Worm (Caenorhabditis elegans): ENCODE results near the gene enri-2.
A peak's percentile ranks its signal among the peaks of the same experiment; 100 is the strongest.

Gene enri-2

ce11 chrX:14566047-14566446, 20.4 kb downstream of the enri-2 start:
- TF ChIP-seq nhr-6 (tag; optimal IDR thresholded peaks at IDR 0.05) (peak; percentile 8), ztf-4 (tag; optimal IDR thresholded peaks at IDR 0.05) (no peak), unc-62 (GFP tag; optimal IDR thresholded peaks at IDR 0.05) (no peak), sem-4 (tag; optimal IDR thresholded peaks at IDR 0.05) (peak; percentile 35), unc-39 (tag; optimal IDR thresholded peaks at IDR 0.05) (no peak), ceh-82 (tag; optimal IDR thresholded peaks at IDR 0.05) (no peak), sma-9 (GFP tag; optimal IDR thresholded peaks at IDR 0.05) (peak; percentile 71), sma-9 (tag; optimal IDR thresholded peaks at IDR 0.05) (no peak), F13H6.1 (tag; optimal IDR thresholded peaks at IDR 0.05) (peak; percentile 24), nhr-129 (tag; optimal IDR thresholded peaks at IDR 0.05) (peak; percentile 5), nhr-77 (tag; optimal IDR thresholded peaks at IDR 0.05) (no peak), nhr-12 (tag; optimal IDR thresholded peaks at IDR 0.05) (no peak)

- TF ChIP-seq egl-27 (tag; optimal IDR thresholded peaks at IDR 0.05) (no peak), gmeb-1 (tag; optimal IDR thresholded peaks at IDR 0.05) (no peak), nhr-11 (tag; optimal IDR thresholded peaks at IDR 0.05) (no peak), alr-1 (tag; optimal IDR thresholded peaks at IDR 0.05) (no peak), mbf-1 (tag; optimal IDR thresholded peaks at IDR 0.05) (no peak), peb-1 (tag; optimal IDR thresholded peaks at IDR 0.05) (no peak), nhr-12 (tag; optimal IDR thresholded peaks at IDR 0.05) (no peak), sma-3 (GFP tag; optimal IDR thresholded peaks at IDR 0.05) (no peak), elt-3 (tag; optimal IDR thresholded peaks at IDR 0.05) (no peak)
Measured at ce11 chrX:14568258-14568763, 22.7 kb downstream of the enri-2 start.

- no peak for TF ChIP-seq ztf-11 (tag; optimal IDR thresholded peaks at IDR 0.05)
- TF ChIP-seq zag-1 (tag; optimal IDR thresholded peaks at IDR 0.05) = no peak
- TF ChIP-seq sem-4 (tag; optimal IDR thresholded peaks at IDR 0.05) = no peak
Measured at ce11 chrX:14571277-14571676, 25.6 kb downstream of the enri-2 start.

- TF ChIP-seq ceh-82 (tag; optimal IDR thresholded peaks at IDR 0.05) (no peak), gmeb-1 (tag; optimal IDR thresholded peaks at IDR 0.05) (no peak), zag-1 (tag; optimal IDR thresholded peaks at IDR 0.05) (no peak), egl-27 (tag; optimal IDR thresholded peaks at IDR 0.05) (no peak), nhr-6 (tag; optimal IDR thresholded peaks at IDR 0.05) (no peak), mdl-1 (tag; optimal IDR thresholded peaks at IDR 0.05) (no peak), fos-1 (tag; optimal IDR thresholded peaks at IDR 0.05) (no peak)
Measured at ce11 chrX:14572419-14572818, 26.8 kb downstream of the enri-2 start, which contains the start of gene lron-1. lron-1 (plus strand) TSS chrX:14572719.

ce11 chrX:14575920-14576319, 30.3 kb downstream of the enri-2 start:
- TF ChIP-seq blmp-1 (tag; optimal IDR thresholded peaks at IDR 0.05; ENCODE audit: insufficient read depth) (peak; percentile 86), lsy-2 (tag; optimal IDR thresholded peaks at IDR 0.05) (peak in 1 of 2 experiments; percentile 21), nhr-23 (tag; optimal IDR thresholded peaks at IDR 0.05) (peak; percentile 17), ceh-16 (tag; optimal IDR thresholded peaks at IDR 0.05) (peak; percentile 99), fos-1 (tag; optimal IDR thresholded peaks at IDR 0.05) (peak; percentile 79), ZK546.5 (tag; optimal IDR thresholded peaks at IDR 0.05) (no peak), egl-27 (tag; optimal IDR thresholded peaks at IDR 0.05) (peak; percentile 71), nhr-12 (tag; optimal IDR thresholded peaks at IDR 0.05) (no peak), sem-4 (tag; optimal IDR thresholded peaks at IDR 0.05) (peak; percentile 42), nhr-21 (tag; optimal IDR thresholded peaks at IDR 0.05) (peak; percentile 45), elt-1 (tag; optimal IDR thresholded peaks at IDR 0.05) (peak; percentile 90), sma-9 (GFP tag; optimal IDR thresholded peaks at IDR 0.05) (peak; percentile 87), sma-9 (tag; optimal IDR thresholded peaks at IDR 0.05) (no peak), alr-1 (tag; optimal IDR thresholded peaks at IDR 0.05) (no peak), Y55F3AM.14 (GFP tag; optimal IDR thresholded peaks at IDR 0.05) (no peak), ama-1 (optimal IDR thresholded peaks at IDR 0.05) (no peak), C34F6.9 (tag; optimal IDR thresholded peaks at IDR 0.05) (no peak), peb-1 (tag; optimal IDR thresholded peaks at IDR 0.05) (no peak), nhr-237 (tag; optimal IDR thresholded peaks at IDR 0.05) (no peak), unc-62 (GFP tag; optimal IDR thresholded peaks at IDR 0.05) (no peak), sma-3 (GFP tag; optimal IDR thresholded peaks at IDR 0.05) (peak; percentile 79), nhr-25 (tag; optimal IDR thresholded peaks at IDR 0.05) (peak; percentile 52), skn-1 (tag; optimal IDR thresholded peaks at IDR 0.05) (no peak)
